Fruit fly (Drosophila melanogaster) whole organism, embryonic: ENCODE data around the gene Hacd1.

Source experiments
- Atf6 ChIP-seq: fragments of 200-800 bp; sonication (Bioruptor generic); IDR thresholded peaks from 2 replicates; pipeline ENCODE4 v1.3.6; 2022; ENCODE audit warnings: missing biosample characterization, missing genetic modification characterization
- BEAF-32 ChIP-seq: fragments of 200-800 bp; sonication (Bioruptor generic); optimal IDR thresholded peaks from 3 replicates; lab custom pipeline; 2017; ENCODE audit warnings: missing biosample characterization, missing genetic modification characterization, mild to moderate bottlenecking, moderate library complexity, missing genetic modification reagents
- Bgb ChIP-seq: fragments of 200-800 bp; sonication (Bioruptor generic); IDR thresholded peaks from 2 replicates; pipeline ENCODE4 v1.3.6; 2022; ENCODE audit warnings: missing biosample characterization, missing genetic modification characterization; ENCODE audit not compliant: partially characterized antibody
- CG11093 ChIP-seq: fragments of 200-800 bp; sonication (Bioruptor generic); IDR thresholded peaks from 3 replicates; pipeline ENCODE4 v1.3.6; 2022; ENCODE audit warnings: missing biosample characterization, missing genetic modification characterization
- CG13624 ChIP-seq: fragments of 200-800 bp; sonication (Bioruptor generic); optimal IDR thresholded peaks from 2 replicates; lab custom pipeline; 2016; ENCODE audit warnings: missing biosample characterization, missing genetic modification characterization
- CG14965 ChIP-seq: fragments of 200-800 bp; sonication (Bioruptor generic); optimal IDR thresholded peaks from 2 replicates; lab custom pipeline; 2016; ENCODE audit warnings: missing biosample characterization, missing genetic modification characterization, borderline replicate concordance
- CG17385 ChIP-seq: fragments of 200-800 bp; sonication (Bioruptor generic); optimal IDR thresholded peaks from 3 replicates; lab custom pipeline; 2018; ENCODE audit warnings: missing biosample characterization, mild to moderate bottlenecking, missing genetic modification characterization
- CG18599 ChIP-seq: fragments of 200-800 bp; sonication (Bioruptor generic); optimal IDR thresholded peaks from 3 replicates; lab custom pipeline; 2017; ENCODE audit warnings: missing biosample characterization, missing genetic modification characterization, mild to moderate bottlenecking, moderate library complexity, missing genetic modification reagents
- CG2116 ChIP-seq: fragments of 200-800 bp; sonication (Bioruptor generic); optimal IDR thresholded peaks from 3 replicates; lab custom pipeline; 2018; ENCODE audit warnings: missing biosample characterization, mild to moderate bottlenecking, missing genetic modification characterization
- CG2120 ChIP-seq: fragments of 200-800 bp; sonication (Bioruptor generic); optimal IDR thresholded peaks from 3 replicates; lab custom pipeline; 2016; ENCODE audit warnings: missing biosample characterization, missing genetic modification characterization
- CG2199 ChIP-seq: fragments of 200-800 bp; sonication (Bioruptor generic); IDR thresholded peaks from 3 replicates; pipeline ENCODE4 v1.3.6; 2022; ENCODE audit warnings: missing biosample characterization, missing genetic modification characterization
- CG2712 ChIP-seq: fragments of 200-800 bp; optimal IDR thresholded peaks from 3 replicates; lab custom pipeline; 2019; ENCODE audit warnings: missing biosample characterization, mild to moderate bottlenecking, missing genetic modification characterization, moderate library complexity
- CG3838 ChIP-seq: fragments of 200-800 bp; sonication (Bioruptor generic); optimal IDR thresholded peaks from 3 replicates; lab custom pipeline; 2016; ENCODE audit warnings: missing biosample characterization, missing genetic modification characterization
- CG4617 ChIP-seq: fragments of 200-800 bp; sonication (Bioruptor generic); optimal IDR thresholded peaks from 3 replicates; lab custom pipeline; 2016; ENCODE audit warnings: missing biosample characterization, missing genetic modification characterization, borderline replicate concordance
- CG4820 ChIP-seq: fragments of 200-800 bp; sonication (Bioruptor generic); optimal IDR thresholded peaks from 3 replicates; lab custom pipeline; 2016; ENCODE audit warnings: missing biosample characterization, missing genetic modification characterization
- CG8388 ChIP-seq: fragments of 200-800 bp; sonication (Bioruptor generic); optimal IDR thresholded peaks from 2 replicates; lab custom pipeline; 2019; ENCODE audit warnings: missing biosample characterization, mild to moderate bottlenecking, missing genetic modification characterization, moderate library complexity
- CG9817 ChIP-seq: fragments of 200-800 bp; sonication (Bioruptor generic); optimal IDR thresholded peaks from 2 replicates; lab custom pipeline; 2018; ENCODE audit warnings: missing biosample characterization, mild to moderate bottlenecking, missing genetic modification characterization, moderate library complexity
- CkIIα-i1 ChIP-seq: fragments of 200-800 bp; sonication (Bioruptor generic); IDR thresholded peaks from 2 replicates; pipeline ENCODE4 v1.3.6; 2022; ENCODE audit warnings: missing biosample characterization, missing genetic modification characterization
- D19B ChIP-seq: fragments of 200-800 bp; sonication (Bioruptor generic); optimal IDR thresholded peaks from 2 replicates; lab custom pipeline; 2017; ENCODE audit warnings: missing biosample characterization, mild to moderate bottlenecking, missing genetic modification characterization
- Doc3 ChIP-seq: fragments of 200-800 bp; sonication (Bioruptor generic); IDR thresholded peaks from 3 replicates; pipeline ENCODE4 v1.3.6; 2022; ENCODE audit warnings: missing biosample characterization, missing genetic modification characterization; ENCODE audit not compliant: partially characterized antibody
- Dref ChIP-seq: fragments of 200-800 bp; sonication (Bioruptor generic); IDR thresholded peaks from 2 replicates; pipeline ENCODE4 v1.3.6; 2022; ENCODE audit warnings: missing biosample characterization, missing genetic modification characterization
- Fer1 ChIP-seq: fragments of 200-800 bp; sonication (Bioruptor generic); optimal IDR thresholded peaks from 2 replicates; lab custom pipeline; 2017; ENCODE audit warnings: missing biosample characterization, mild to moderate bottlenecking, missing genetic modification characterization
- Lhr ChIP-seq: fragments of 200-800 bp; sonication (Bioruptor generic); optimal IDR thresholded peaks from 3 replicates; lab custom pipeline; 2017; ENCODE audit warnings: mild to moderate bottlenecking, missing biosample characterization, missing genetic modification reagents, missing genetic modification characterization
- MBD-R2 ChIP-seq: fragments of 200-800 bp; sonication (Bioruptor generic); IDR thresholded peaks from 2 replicates; pipeline ENCODE4 v1.3.6; 2022; ENCODE audit warnings: missing biosample characterization, missing genetic modification characterization
- MESR4 ChIP-seq: fragments of 200-800 bp; sonication (Bioruptor generic); optimal IDR thresholded peaks from 2 replicates; lab custom pipeline; 2018; ENCODE audit warnings: missing biosample characterization, mild to moderate bottlenecking, missing genetic modification characterization, moderate library complexity
- Med ChIP-seq: fragments of 200-800 bp; sonication (Bioruptor generic); peaks from one replicate; lab custom pipeline; 2016; ENCODE audit warnings: missing biosample characterization, missing genetic modification characterization, mild to moderate bottlenecking, inconsistent platforms, moderate library complexity
- Oaz ChIP-seq: fragments of 200-800 bp; sonication (Bioruptor generic); IDR thresholded peaks from 2 replicates; pipeline ENCODE4 v1.3.6; 2022; ENCODE audit warnings: missing biosample characterization, missing genetic modification characterization
- Opbp ChIP-seq: fragments of 200-800 bp; sonication (Bioruptor generic); IDR thresholded peaks from 3 replicates; pipeline ENCODE4 v1.3.6; 2022; ENCODE audit warnings: missing biosample characterization, missing genetic modification characterization; ENCODE audit not compliant: partially characterized antibody
- Scr ChIP-seq: fragments of 200-800 bp; sonication (Bioruptor generic); IDR thresholded peaks from 2 replicates; pipeline ENCODE4 v1.3.6; 2022; ENCODE audit warnings: missing biosample characterization, missing genetic modification characterization; ENCODE audit not compliant: partially characterized antibody
- Sry-δ ChIP-seq: fragments of 200-800 bp; sonication (Bioruptor generic); optimal IDR thresholded peaks from 2 replicates; lab custom pipeline; 2016; ENCODE audit warnings: missing biosample characterization, missing genetic modification characterization
- Tbp ChIP-seq: fragments of >200 bp; optimal IDR thresholded peaks from 2 replicates; lab custom pipeline; 2018; ENCODE audit warnings: missing biosample characterization, missing genetic modification characterization
- YL-1 ChIP-seq: fragments of 200-800 bp; sonication (Bioruptor generic); optimal IDR thresholded peaks from 3 replicates; lab custom pipeline; 2017; ENCODE audit warnings: missing biosample characterization, mild to moderate bottlenecking, missing genetic modification characterization
- bbx ChIP-seq: fragments of 200-800 bp; sonication (Bioruptor generic); IDR thresholded peaks from 2 replicates; pipeline ENCODE4 v1.3.6; 2022; ENCODE audit warnings: missing biosample characterization, missing genetic modification characterization; ENCODE audit not compliant: partially characterized antibody
- croc ChIP-seq: fragments of 200-800 bp; sonication (Bioruptor generic); conservative IDR thresholded peaks from 3 replicates; pipeline ENCODE4 v1.3.6; 2022; ENCODE audit warnings: missing biosample characterization, missing genetic modification characterization
- crp ChIP-seq, 2 experiments: fragments of 200-800 bp; sonication (Bioruptor generic); optimal IDR thresholded peaks; 2 replicates in 1 of 2; 3 replicates in 1 of 2; lab custom pipeline; 2017; ENCODE audit warnings: missing biosample characterization in 2 of 2, missing genetic modification characterization in 2 of 2, mild to moderate bottlenecking in 1 of 2, moderate library complexity in 1 of 2
- dm ChIP-seq: fragments of 200-800 bp; sonication (Bioruptor generic); optimal IDR thresholded peaks from 3 replicates; lab custom pipeline; 2016; ENCODE audit warnings: missing biosample characterization, missing genetic modification characterization
- dmrt11E ChIP-seq: fragments of 200-800 bp; sonication (Bioruptor generic); optimal IDR thresholded peaks from 3 replicates; lab custom pipeline; 2018; ENCODE audit warnings: missing biosample characterization, mild to moderate bottlenecking, missing genetic modification characterization, moderate library complexity
- emc ChIP-seq: fragments of 200-800 bp; sonication (Bioruptor generic); optimal IDR thresholded peaks from 2 replicates; lab custom pipeline; 2016; ENCODE audit warnings: missing biosample characterization, missing genetic modification characterization
- esg ChIP-seq: fragments of 200-800 bp; sonication (Bioruptor generic); conservative IDR thresholded peaks from 2 replicates; pipeline ENCODE4 v1.3.6; 2022; ENCODE audit warnings: missing biosample characterization, missing genetic modification characterization
- exex ChIP-seq: fragments of 200-800 bp; sonication (Bioruptor generic); optimal IDR thresholded peaks from 4 replicates; lab custom pipeline; 2018; ENCODE audit warnings: missing biosample characterization, mild to moderate bottlenecking, missing genetic modification characterization, moderate library complexity
- fd96Cb ChIP-seq: fragments of 200-800 bp; sonication (Bioruptor generic); optimal IDR thresholded peaks from 2 replicates; lab custom pipeline; 2018; ENCODE audit warnings: missing biosample characterization, mild to moderate bottlenecking, missing genetic modification characterization, moderate library complexity
- gfzf ChIP-seq: fragments of 200-800 bp; sonication (Bioruptor generic); optimal IDR thresholded peaks from 2 replicates; lab custom pipeline; 2016; ENCODE audit warnings: missing biosample characterization, mild to moderate bottlenecking, missing genetic modification characterization, moderate library complexity
- her ChIP-seq: fragments of 200-800 bp; sonication (Bioruptor generic); optimal IDR thresholded peaks from 2 replicates; lab custom pipeline; 2016; ENCODE audit warnings: missing biosample characterization, missing genetic modification characterization
- ken ChIP-seq: fragments of 200-800 bp; sonication (Bioruptor generic); IDR thresholded peaks from 3 replicates; pipeline ENCODE4 v1.3.6; 2022; ENCODE audit warnings: missing biosample characterization, missing genetic modification characterization
- p53 ChIP-seq: fragments of 200-800 bp; sonication (Bioruptor generic); optimal IDR thresholded peaks from 2 replicates; lab custom pipeline; 2016; ENCODE audit warnings: missing biosample characterization, missing genetic modification characterization
- ro ChIP-seq: fragments of 200-800 bp; sonication (Bioruptor generic); IDR thresholded peaks from 2 replicates; pipeline ENCODE4 v1.3.6; 2022; ENCODE audit warnings: missing biosample characterization, missing genetic modification characterization
- ssp ChIP-seq: fragments of 200-800 bp; sonication (Bioruptor generic); IDR thresholded peaks from 2 replicates; pipeline ENCODE4 v1.3.6; 2022; ENCODE audit warnings: missing biosample characterization, missing genetic modification characterization
- sug ChIP-seq: fragments of 200-800 bp; optimal IDR thresholded peaks from 2 replicates; lab custom pipeline; 2019; ENCODE audit warnings: missing biosample characterization, mild to moderate bottlenecking, missing genetic modification characterization, moderate library complexity
- unc-4 ChIP-seq: fragments of 200-800 bp; sonication (Bioruptor generic); IDR thresholded peaks from 2 replicates; pipeline ENCODE4 v1.3.6; 2022; ENCODE audit warnings: missing biosample characterization, missing genetic modification characterization; ENCODE audit not compliant: partially characterized antibody
- zf30C ChIP-seq: fragments of 200-800 bp; sonication (Bioruptor generic); optimal IDR thresholded peaks from 3 replicates; lab custom pipeline; 2018; ENCODE audit warnings: missing biosample characterization, mild to moderate bottlenecking, missing genetic modification characterization

The Hacd1 gene

DNA sequence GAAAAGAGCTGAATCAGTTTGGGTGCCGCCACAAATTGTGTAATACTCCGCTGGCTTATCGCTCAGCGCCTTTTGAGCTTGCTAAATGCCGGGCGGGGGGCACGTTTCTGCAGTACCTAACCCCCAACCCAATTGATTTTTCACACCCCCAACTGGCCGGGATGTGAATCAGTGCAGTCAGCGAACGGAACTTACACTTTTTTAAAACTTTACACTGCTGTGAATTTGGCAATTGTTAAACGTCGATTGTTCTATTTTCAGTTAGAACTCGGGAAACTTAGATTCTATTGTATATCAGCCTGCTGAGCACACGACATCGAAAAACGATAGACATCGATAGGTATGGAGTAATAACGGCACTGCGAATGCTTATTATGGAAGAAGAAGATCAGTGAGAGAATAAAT, 36.1 kb upstream of the Hacd1 start, which contains the start of gene Tom70:
Gene Tom70 (minus strand): TSS at position 335 of the 405 bp plus-strand sequence.
- TF ChIP-seq Lhr (no peak), D19B (GFP tag; lab: Kevin White, UChicago) (no peak), fd96Cb (no peak), Oaz (no peak), CG2712 (tag; lab: Kevin White, UChicago) (no peak), sug (peak; percentile 88), CG2116 (GFP tag; lab: Kevin White, UChicago) (peak; percentile 43), Sry-δ (peak; percentile 58), crp (GFP tag; optimal IDR thresholded peaks at IDR 0.05; lab: Kevin White, UChicago) (peak in 1 of 2 experiments; percentile 67), emc (GFP tag; lab: Kevin White, UChicago) (no peak), CG9817 (no peak), her (no peak), MESR4 (GFP tag; lab: Kevin White, UChicago) (peak; percentile 79), CkIIα-i1 (GFP tag; lab: Robert Waterston, UW) (no peak), ken (GFP tag; lab: Robert Waterston, UW) (no peak), ssp (GFP tag; lab: Robert Waterston, UW) (no peak), Bgb (GFP tag; lab: Robert Waterston, UW) (peak; percentile 61), CG17385 (GFP tag; lab: Kevin White, UChicago) (peak; percentile 96), CG3838 (GFP tag; lab: Kevin White, UChicago) (no peak), ro (GFP tag; lab: Robert Waterston, UW) (no peak), BEAF-32 (peak; percentile 66), esg (GFP tag; lab: Robert Waterston, UW) (no peak), Tbp (GFP tag; lab: Kevin White, UChicago) (no peak), CG18599 (GFP tag; lab: Kevin White, UChicago) (no peak), zf30C (no peak), CG13624 (GFP tag; lab: Kevin White, UChicago) (peak; percentile 16), CG14965 (GFP tag; lab: Kevin White, UChicago) (no peak), p53 (GFP tag; lab: Kevin White, UChicago) (no peak), CG4617 (peak; percentile 57), unc-4 (peak; percentile 58; the same call in 1 of the 2 replicates), CG8388 (no peak), Opbp (GFP tag; lab: Robert Waterston, UW) (0 out of 3 replicates have a peak, but pooled peaks have one; percentile 30), CG2120 (no peak), Dref (GFP tag; lab: Robert Waterston, UW) (peak; percentile 73), gfzf (GFP tag; lab: Kevin White, UChicago) (peak; percentile 3), Doc3 (GFP tag; lab: Robert Waterston, UW) (peak; percentile 44; the same call in 1 of the 3 replicates), YL-1 (GFP tag; lab: Kevin White, UChicago) (peak; percentile 72), exex (tag; lab: Kevin White, UChicago) (no peak), CG11093 (GFP tag; lab: Robert Waterston, UW) (no peak), Med (GFP tag; lab: Kevin White, UChicago) (peak; percentile 25), CG2199 (GFP tag; lab: Robert Waterston, UW) (no peak), Scr (GFP tag; lab: Robert Waterston, UW) (peak; percentile 58), Atf6 (GFP tag; lab: Robert Waterston, UW) (no peak), Fer1 (GFP tag; lab: Kevin White, UChicago) (peak; percentile 21), CG4820 (GFP tag; lab: Kevin White, UChicago) (no peak), dm (GFP tag; lab: Kevin White, UChicago) (peak; percentile 56), dmrt11E (tag; lab: Kevin White, UChicago) (no peak), bbx (GFP tag; lab: Robert Waterston, UW) (peak; percentile 68), MBD-R2 (GFP tag; lab: Robert Waterston, UW) (peak; percentile 76), croc (GFP tag; lab: Robert Waterston, UW) (no peak)
